Worm (Caenorhabditis elegans) whole organism, L2 larva: ENCODE data around the gene nap-1.

Source experiments
- C34F6.9 ChIP-seq: fragments of 150-350 bp; optimal IDR thresholded peaks from 2 replicates; lab custom pipeline; 2014; ENCODE audit warnings: missing biosample characterization, missing genetic modification characterization
- F13H6.1 ChIP-seq: sonication (generic microtip); optimal IDR thresholded peaks from 2 replicates; lab custom pipeline; 2016; ENCODE audit warnings: missing genetic modification characterization, missing compliant biosample characterization
- R02D3.7 ChIP-seq: fragments of 150-350 bp; optimal IDR thresholded peaks from 2 replicates; lab custom pipeline; 2014; ENCODE audit warnings: missing biosample characterization, missing genetic modification characterization
- Y55F3AM.14 ChIP-seq: fragments of 200-800 bp; sonication (Bioruptor generic); optimal IDR thresholded peaks from 2 replicates; lab custom pipeline; 2018; ENCODE audit warnings: mild to moderate bottlenecking, missing genetic modification characterization, missing compliant biosample characterization
- ZK546.5 ChIP-seq: sonication (generic microtip); optimal IDR thresholded peaks from 2 replicates; lab custom pipeline; 2017; ENCODE audit warnings: missing biosample characterization, missing genetic modification characterization
- alr-1 ChIP-seq: fragments of 150-350 bp; optimal IDR thresholded peaks from 2 replicates; lab custom pipeline; 2014; ENCODE audit warnings: missing biosample characterization, missing genetic modification characterization
- ama-1 ChIP-seq: fragments of 150-350 bp; optimal IDR thresholded peaks from 2 replicates; lab custom pipeline; 2018; ENCODE audit warnings: inconsistent platforms
- blmp-1 ChIP-seq: sonication (generic microtip); optimal IDR thresholded peaks from 2 replicates; lab custom pipeline; 2017; ENCODE audit warnings: missing genetic modification characterization, mild to moderate bottlenecking, missing compliant biosample characterization, antibody characterized with exemption, moderate library complexity; ENCODE audit not compliant: insufficient read depth
- ceh-16 ChIP-seq: fragments of 150-350 bp; optimal IDR thresholded peaks from 2 replicates; lab custom pipeline; 2014; ENCODE audit warnings: missing biosample characterization, missing genetic modification characterization
- ceh-82 ChIP-seq: fragments of 150-350 bp; optimal IDR thresholded peaks from 2 replicates; lab custom pipeline; 2014; ENCODE audit warnings: missing biosample characterization, missing genetic modification characterization
- crh-2 ChIP-seq: sonication (generic microtip); optimal IDR thresholded peaks from 2 replicates; lab custom pipeline; 2017; ENCODE audit warnings: missing biosample characterization, missing genetic modification characterization
- egl-27 ChIP-seq: sonication (generic microtip); optimal IDR thresholded peaks from 3 replicates; lab custom pipeline; 2017; ENCODE audit warnings: missing biosample characterization, missing genetic modification reagents, missing genetic modification characterization
- elt-1 ChIP-seq: fragments of 150-350 bp; optimal IDR thresholded peaks from 2 replicates; lab custom pipeline; 2014; ENCODE audit warnings: missing biosample characterization, missing genetic modification characterization
- elt-3 ChIP-seq: sonication (generic microtip); optimal IDR thresholded peaks from 2 replicates; lab custom pipeline; 2017; ENCODE audit warnings: missing biosample characterization, missing genetic modification characterization
- fos-1 ChIP-seq: fragments of 150-350 bp; optimal IDR thresholded peaks from 2 replicates; lab custom pipeline; 2014; ENCODE audit warnings: missing biosample characterization, missing genetic modification characterization
- lin-11 ChIP-seq: fragments of 150-350 bp; sonication (generic microtip); optimal IDR thresholded peaks from 2 replicates; lab custom pipeline; 2014; ENCODE audit warnings: missing biosample characterization, missing genetic modification characterization, inconsistent platforms, mixed read lengths
- lin-13 ChIP-seq: fragments of 150-350 bp; optimal IDR thresholded peaks from 2 replicates; lab custom pipeline; 2014; ENCODE audit warnings: missing biosample characterization, missing genetic modification reagents, missing genetic modification characterization
- lsy-2 ChIP-seq, 2 experiments: fragments of 150-350 bp in 1 of 2; sonication (generic microtip) in 1 of 2; optimal IDR thresholded peaks; 2 replicates each; lab custom pipeline; 2014 to 2017; ENCODE audit warnings: missing biosample characterization in 2 of 2, missing genetic modification characterization in 2 of 2
- mab-5 ChIP-seq: fragments of 150-350 bp; optimal IDR thresholded peaks from 2 replicates; lab custom pipeline; 2014; ENCODE audit warnings: missing biosample characterization, missing genetic modification characterization
- mdl-1 ChIP-seq, 2 experiments: fragments of 150-350 bp in 1 of 2; sonication (generic microtip) in 1 of 2; optimal IDR thresholded peaks; 2 replicates each; lab custom pipeline; 2017; ENCODE audit warnings: missing biosample characterization in 2 of 2, missing genetic modification characterization in 2 of 2
- nhr-10 ChIP-seq: sonication (generic microtip); optimal IDR thresholded peaks from 2 replicates; lab custom pipeline; 2017; ENCODE audit warnings: missing biosample characterization, missing genetic modification characterization
- nhr-11 ChIP-seq: fragments of 150-350 bp; optimal IDR thresholded peaks from 2 replicates; lab custom pipeline; 2014; ENCODE audit warnings: missing biosample characterization, missing genetic modification characterization
- nhr-12 ChIP-seq: fragments of 150-350 bp; optimal IDR thresholded peaks from 2 replicates; lab custom pipeline; 2014; ENCODE audit warnings: missing biosample characterization, missing genetic modification characterization
- nhr-129 ChIP-seq: fragments of 150-350 bp; optimal IDR thresholded peaks from 2 replicates; lab custom pipeline; 2014; ENCODE audit warnings: missing biosample characterization, missing genetic modification characterization
- nhr-21 ChIP-seq: fragments of 150-350 bp; optimal IDR thresholded peaks from 2 replicates; lab custom pipeline; 2014; ENCODE audit warnings: missing biosample characterization, missing genetic modification characterization
- nhr-23 ChIP-seq: fragments of 150-350 bp; optimal IDR thresholded peaks from 2 replicates; lab custom pipeline; 2014; ENCODE audit warnings: missing biosample characterization, missing genetic modification reagents, missing genetic modification characterization
- nhr-25 ChIP-seq: fragments of 150-350 bp; sonication (generic microtip); optimal IDR thresholded peaks from 3 replicates; lab custom pipeline; 2014; ENCODE audit warnings: missing biosample characterization, missing genetic modification characterization
- nhr-6 ChIP-seq: fragments of 150-350 bp; optimal IDR thresholded peaks from 2 replicates; lab custom pipeline; 2014; ENCODE audit warnings: missing biosample characterization, missing genetic modification characterization
- nhr-77 ChIP-seq: fragments of 150-350 bp; optimal IDR thresholded peaks from 2 replicates; lab custom pipeline; 2014; ENCODE audit warnings: missing biosample characterization, missing genetic modification characterization
- peb-1 ChIP-seq: fragments of 150-350 bp; optimal IDR thresholded peaks from 2 replicates; lab custom pipeline; 2014; ENCODE audit warnings: missing biosample characterization, missing genetic modification characterization
- sem-4 ChIP-seq: fragments of 150-350 bp; optimal IDR thresholded peaks from 2 replicates; lab custom pipeline; 2014; ENCODE audit warnings: missing biosample characterization, missing genetic modification reagents, missing genetic modification characterization
- sma-3 ChIP-seq: sonication (generic microtip); optimal IDR thresholded peaks from 2 replicates; lab custom pipeline; 2016; ENCODE audit warnings: missing genetic modification reagents, missing genetic modification characterization, missing compliant biosample characterization
- sma-9 ChIP-seq, 2 experiments: fragments of 150-350 bp in 1 of 2; sonication (generic microtip) in 1 of 2; optimal IDR thresholded peaks; 2 replicates each; lab custom pipeline; 2014 to 2016; ENCODE audit warnings: missing genetic modification characterization in 2 of 2, mild to moderate bottlenecking in 1 of 2, missing biosample characterization in 1 of 2, missing compliant biosample characterization in 1 of 2, missing genetic modification reagents in 1 of 2, moderate library complexity in 1 of 2
- snpc-4 ChIP-seq: fragments of 150-350 bp; optimal IDR thresholded peaks from 2 replicates; lab custom pipeline; 2014; ENCODE audit warnings: missing biosample characterization, missing genetic modification characterization
- unc-55 ChIP-seq: fragments of 150-350 bp; sonication (generic microtip); optimal IDR thresholded peaks from 3 replicates; lab custom pipeline; 2014; ENCODE audit warnings: missing biosample characterization, missing genetic modification reagents, missing genetic modification characterization
- unc-62 ChIP-seq: fragments of 150-350 bp; optimal IDR thresholded peaks from 2 replicates; lab custom pipeline; 2014; ENCODE audit warnings: missing biosample characterization, missing genetic modification reagents, missing genetic modification characterization
- zag-1 ChIP-seq: fragments of 150-350 bp; optimal IDR thresholded peaks from 2 replicates; lab custom pipeline; 2014; ENCODE audit warnings: missing biosample characterization, missing genetic modification characterization
- ztf-1 ChIP-seq: fragments of 200-800 bp; sonication (Bioruptor generic); conservative IDR thresholded peaks from 2 replicates; pipeline ENCODE4 v1.3.6; 2022; ENCODE audit warnings: missing genetic modification characterization, missing compliant biosample characterization
- ztf-11 ChIP-seq: sonication (generic microtip); optimal IDR thresholded peaks from 2 replicates; lab custom pipeline; 2017; ENCODE audit warnings: missing biosample characterization, missing genetic modification characterization
- ztf-4 ChIP-seq: fragments of 150-350 bp; optimal IDR thresholded peaks from 2 replicates; lab custom pipeline; 2014; ENCODE audit warnings: missing biosample characterization, missing genetic modification characterization

The nap-1 gene

DNA sequence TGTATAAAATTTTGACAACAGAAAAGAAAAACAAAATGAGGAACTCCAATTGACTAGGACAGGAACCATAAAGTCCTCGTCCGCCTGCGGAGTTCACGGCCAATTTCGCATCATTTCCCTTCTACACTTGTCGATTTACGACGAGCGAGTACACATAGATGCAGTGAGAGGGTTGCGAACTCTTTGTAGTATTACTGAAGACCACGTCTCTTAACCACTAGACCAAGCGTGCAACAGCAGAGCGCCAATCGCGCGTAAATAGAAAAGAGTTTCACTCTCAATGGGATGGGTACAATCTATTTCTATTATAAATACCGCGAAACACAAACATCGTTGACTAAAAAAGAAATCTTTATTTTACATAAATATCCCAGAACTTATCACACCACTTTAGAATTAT, 3.7 kb downstream of the nap-1 start (continued):
- TF ChIP-seq sma-3 (GFP tag; lab: Kevin White, UChicago), result peak; percentile 81
- TF ChIP-seq ztf-1 (GFP tag; lab: Robert Waterston, UW), result no peak
- TF ChIP-seq crh-2 (tag; lab: Kevin White, UChicago), result peak; percentile 85
- TF ChIP-seq nhr-23 (tag; lab: Kevin White, UChicago), result no peak
- no peak for TF ChIP-seq ama-1 (lab: Kevin White, UChicago)
- no peak for TF ChIP-seq unc-62
- TF ChIP-seq blmp-1 (tag; lab: Kevin White, UChicago), result no peak
- TF ChIP-seq nhr-12 (tag; lab: Kevin White, UChicago), result no peak
- peak; percentile 68 for TF ChIP-seq Y55F3AM.14

DNA sequence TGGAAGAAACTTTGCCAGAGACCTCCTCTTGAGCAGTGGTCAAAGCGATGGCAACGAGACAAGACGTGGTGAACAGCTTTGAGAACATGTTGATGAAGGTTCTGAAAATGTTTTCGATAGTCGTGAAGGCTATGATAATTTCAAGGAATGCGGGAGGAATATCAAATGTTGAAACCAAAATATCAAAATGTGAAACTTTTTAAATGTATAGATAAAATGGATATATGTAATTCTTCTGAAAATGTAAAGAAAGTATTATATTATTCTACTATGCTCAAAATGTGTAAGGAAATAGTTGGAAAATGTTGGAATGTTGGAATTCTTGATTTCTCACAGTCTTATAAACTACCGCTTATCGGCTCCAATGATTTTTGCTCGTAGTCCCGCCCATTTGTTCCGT, 10.0 kb downstream of the nap-1 start, which contains the start of gene D2096.6:
Gene D2096.6 (minus strand): TSS at position 101 of the 400 bp plus-strand sequence.
- TF ChIP-seq nhr-129 (tag; lab: Kevin White, UChicago), result no peak
- no peak for TF ChIP-seq F13H6.1 (tag; lab: Kevin White, UChicago)
- no peak for TF ChIP-seq lin-13
- no peak for TF ChIP-seq mab-5 (tag; lab: Kevin White, UChicago)
- TF ChIP-seq nhr-25 (tag; lab: Kevin White, UChicago), result no peak
- no peak for TF ChIP-seq fos-1 (tag; lab: Kevin White, UChicago)
- TF ChIP-seq ZK546.5 (tag; lab: Kevin White, UChicago), result no peak
- TF ChIP-seq ztf-4 (tag; lab: Kevin White, UChicago), result no peak
- TF ChIP-seq lin-11 (tag; lab: Kevin White, UChicago), result no peak
- no peak for TF ChIP-seq ztf-11
- no peak for TF ChIP-seq nhr-77
- TF ChIP-seq sem-4, result no peak
- no peak for TF ChIP-seq mdl-1 (tag; optimal IDR thresholded peaks at IDR 0.05; lab: Kevin White, UChicago)

DNA sequence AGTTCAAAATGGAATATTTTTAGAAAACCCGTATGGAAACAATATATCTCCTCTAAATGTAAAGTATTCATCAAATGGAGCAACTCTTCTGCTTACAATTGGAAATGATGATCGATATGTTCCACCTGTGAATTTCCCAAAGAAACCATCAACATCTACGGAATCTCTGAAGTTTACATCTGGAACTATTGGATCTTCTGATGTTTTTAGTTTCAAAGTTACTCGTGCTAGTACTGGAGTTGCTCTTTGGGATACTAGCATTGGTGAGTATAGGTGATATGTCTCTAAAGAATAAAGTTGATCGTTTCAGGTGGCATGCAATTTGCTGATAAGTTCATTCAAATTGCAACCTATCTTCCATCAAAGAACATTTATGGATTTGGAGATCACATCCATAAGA, 11.2 kb downstream of the nap-1 start:
- TF ChIP-seq nhr-25 (tag; lab: Kevin White, UChicago) (no peak), ceh-16 (tag; lab: Kevin White, UChicago) (no peak), sma-9 (GFP tag; optimal IDR thresholded peaks at IDR 0.05; lab: Kevin White, UChicago) (no peak), sma-9 (tag; optimal IDR thresholded peaks at IDR 0.05; lab: Kevin White, UChicago) (no peak), ceh-82 (tag; lab: Kevin White, UChicago) (no peak)

DNA sequence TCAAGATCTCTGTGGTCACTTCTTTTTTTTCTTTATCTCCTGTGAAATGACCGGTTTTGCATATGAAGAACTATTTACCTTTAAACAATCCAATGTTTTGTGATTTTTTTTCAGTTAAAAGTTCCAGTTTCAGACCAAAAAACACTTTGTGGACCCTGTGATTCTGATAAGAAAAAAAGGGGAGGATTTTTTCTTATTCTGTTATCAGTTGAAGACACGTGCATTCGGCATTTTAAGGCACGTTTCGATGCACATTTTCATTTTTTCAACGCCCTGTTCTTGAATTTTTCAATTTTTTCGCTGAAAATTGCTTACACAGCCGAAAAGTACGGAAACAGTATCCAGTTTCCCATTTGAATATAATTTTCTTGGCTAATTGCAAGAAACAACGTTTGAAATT, 12.8 kb downstream of the nap-1 start, which contains the start of gene aagr-1:
Gene aagr-1 (plus strand): TSS at position 227 of the 400 bp plus-strand sequence.
- TF ChIP-seq mdl-1 (tag; optimal IDR thresholded peaks at IDR 0.05; lab: Kevin White, UChicago) (no peak), egl-27 (tag; lab: Kevin White, UChicago) (no peak), nhr-11 (tag; lab: Kevin White, UChicago) (no peak), nhr-129 (tag; lab: Kevin White, UChicago) (no peak), nhr-10 (no peak), nhr-77 (no peak), elt-3 (no peak), fos-1 (tag; lab: Kevin White, UChicago) (peak; percentile 45), ceh-82 (tag; lab: Kevin White, UChicago) (no peak), C34F6.9 (tag; lab: Kevin White, UChicago) (no peak), crh-2 (tag; lab: Kevin White, UChicago) (peak; percentile 47), alr-1 (tag; lab: Kevin White, UChicago) (no peak), ztf-1 (GFP tag; lab: Robert Waterston, UW) (no peak), peb-1 (no peak), sem-4 (no peak)

DNA sequence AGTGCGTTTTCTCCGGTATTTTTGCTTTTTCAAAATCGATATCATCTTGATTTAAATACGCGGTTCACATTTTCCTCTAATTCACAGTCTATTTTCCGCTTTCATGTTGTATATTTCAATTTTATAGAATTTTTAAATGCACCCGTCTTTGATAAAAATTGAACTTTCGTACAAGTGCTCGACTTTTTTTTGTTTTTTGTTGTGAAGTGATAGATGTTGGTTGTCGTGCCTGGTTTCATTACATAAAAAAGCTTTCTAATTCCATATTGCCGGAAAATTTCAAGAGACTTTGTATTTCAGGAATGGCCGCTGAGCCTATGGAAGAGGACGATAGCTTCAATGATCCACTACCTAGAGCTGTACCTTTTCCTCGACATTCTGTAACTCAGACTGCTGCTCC, 16.0 kb downstream of the nap-1 start, which contains the start of gene D2096.12:
Gene D2096.12 (plus strand): TSS at position 301 of the 400 bp plus-strand sequence.
- TF ChIP-seq nhr-21 (tag; lab: Kevin White, UChicago), result no peak
- TF ChIP-seq R02D3.7 (tag; lab: Kevin White, UChicago), result no peak
- TF ChIP-seq C34F6.9 (tag; lab: Kevin White, UChicago), result no peak
- no peak for TF ChIP-seq unc-55 (GFP tag; lab: Kevin White, UChicago)
- no peak for TF ChIP-seq lsy-2 (tag; optimal IDR thresholded peaks at IDR 0.05; lab: Kevin White, UChicago)
- no peak for TF ChIP-seq sma-3 (GFP tag; lab: Kevin White, UChicago)
- TF ChIP-seq nhr-6 (tag; lab: Kevin White, UChicago), result no peak
- TF ChIP-seq nhr-77, result no peak
- TF ChIP-seq elt-1 (tag; lab: Kevin White, UChicago), result no peak
- no peak for TF ChIP-seq nhr-25 (tag; lab: Kevin White, UChicago)
- TF ChIP-seq ztf-11, result no peak
- TF ChIP-seq snpc-4 (tag; lab: Kevin White, UChicago), result no peak
- no peak for TF ChIP-seq nhr-10
- TF ChIP-seq ztf-4 (tag; lab: Kevin White, UChicago), result no peak
- TF ChIP-seq ztf-1 (GFP tag; lab: Robert Waterston, UW), result no peak
- no peak for TF ChIP-seq lin-11 (tag; lab: Kevin White, UChicago)
- TF ChIP-seq zag-1 (tag; lab: Kevin White, UChicago), result no peak
- TF ChIP-seq nhr-11 (tag; lab: Kevin White, UChicago), result no peak
- no peak for TF ChIP-seq ceh-16 (tag; lab: Kevin White, UChicago)
